Fruit fly (Drosophila melanogaster): ENCODE data around the gene Liprin-beta.

DNA sequence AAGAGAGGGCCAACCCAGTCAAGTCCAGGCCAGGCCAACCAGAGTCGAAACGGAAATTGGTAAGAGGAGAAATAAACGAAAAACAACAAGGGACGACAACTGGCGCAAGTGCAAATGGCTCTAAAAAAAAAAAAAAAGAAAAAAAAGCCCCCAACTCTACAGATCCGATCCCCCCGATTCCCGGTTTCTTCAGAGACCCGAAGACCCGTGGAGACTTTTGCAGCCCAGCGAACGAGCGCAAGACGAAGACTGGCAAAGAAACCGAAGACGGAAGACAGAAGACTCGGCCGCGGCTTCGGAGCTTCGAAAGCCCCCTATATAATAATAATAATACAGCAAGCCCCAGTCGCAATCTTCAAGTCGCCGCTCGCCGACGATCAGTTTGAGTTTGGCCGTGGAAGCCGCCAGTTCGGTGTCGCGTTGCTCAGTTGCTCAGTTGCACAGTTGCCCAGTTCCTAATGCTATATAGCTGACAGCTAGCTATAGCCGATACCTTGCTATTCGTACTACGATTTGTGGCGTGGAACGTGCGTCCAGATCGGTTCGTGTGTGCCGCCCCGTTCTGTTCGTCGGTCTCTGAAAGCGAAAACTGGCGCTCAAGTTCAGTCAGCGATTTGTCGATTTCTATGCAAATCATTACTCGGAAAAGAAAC is 18.6 kb upstream of the Liprin-beta start:
- TF ChIP-seq CG8478 (optimal IDR thresholded peaks at IDR 0.05): no peak
- no peak for TF ChIP-seq CTCF (optimal IDR thresholded peaks at IDR 0.05)
